Worm (Caenorhabditis elegans) whole organism, late embryonic: ENCODE results near the gene ZC443.7.

Experiments
- Y22D7AL.16 ChIP-seq: sonication (generic microtip); optimal IDR thresholded peaks from 2 replicates; lab custom pipeline; 2016; ENCODE audit warnings: missing genetic modification characterization, missing compliant biosample characterization
- hlh-6 ChIP-seq: sonication (generic microtip); optimal IDR thresholded peaks from 2 replicates; lab custom pipeline; 2016; ENCODE audit warnings: missing genotype, missing genetic modification characterization, missing compliant biosample characterization
- lin-11 ChIP-seq: fragments of 200-800 bp; sonication (Bioruptor generic); optimal IDR thresholded peaks from 2 replicates; lab custom pipeline; 2018; ENCODE audit warnings: mild to moderate bottlenecking, missing genetic modification characterization, missing compliant biosample characterization
- nfya-1 ChIP-seq: sonication (generic microtip); optimal IDR thresholded peaks from 2 replicates; lab custom pipeline; 2017; ENCODE audit warnings: missing genetic modification characterization, mild to moderate bottlenecking, missing compliant biosample characterization, antibody characterized with exemption, moderate library complexity
- nhr-232 ChIP-seq: sonication (generic microtip); optimal IDR thresholded peaks from 2 replicates; lab custom pipeline; 2016; ENCODE audit warnings: missing genetic modification characterization, missing compliant biosample characterization
- pag-3 ChIP-seq: sonication (generic microtip); optimal IDR thresholded peaks from 2 replicates; lab custom pipeline; 2016; ENCODE audit warnings: missing compliant biosample characterization, missing genetic modification characterization, borderline replicate concordance
- pha-4 ChIP-seq: fragments of 150-350 bp; optimal IDR thresholded peaks from 2 replicates; lab custom pipeline; 2018; ENCODE audit warnings: missing biosample characterization, missing genetic modification reagents, missing genetic modification characterization
- ztf-16 ChIP-seq: sonication (generic microtip); optimal IDR thresholded peaks from 2 replicates; lab custom pipeline; 2017; ENCODE audit warnings: missing genetic modification characterization, missing compliant biosample characterization

ce11 chrV:12818486-12818885 is 12.2 kb downstream of the ZC443.7 start:
- TF ChIP-seq Y22D7AL.16 (tag; lab: Kevin White, UChicago) (no peak), lin-11 (no peak), nfya-1 (tag; lab: Kevin White, UChicago) (no peak), pha-4 (no peak), ztf-16 (no peak), nhr-232 (tag; lab: Kevin White, UChicago) (no peak), pag-3 (no peak), hlh-6 (tag; lab: Kevin White, UChicago) (no peak)
